Fruit fly (Drosophila melanogaster) whole organism, embryonic: ENCODE results near the gene Evi5.
A peak's percentile ranks its signal among the peaks of the same experiment; 100 is the strongest.

Experiments
- Atf-2 ChIP-seq: fragments of 200-800 bp; sonication (Bioruptor generic); optimal IDR thresholded peaks from 2 replicates; lab custom pipeline; 2016; ENCODE audit warnings: missing biosample characterization, missing genetic modification characterization
- Bdp1 ChIP-seq: fragments of 200-800 bp; sonication (Bioruptor generic); optimal IDR thresholded peaks from 3 replicates; lab custom pipeline; 2016; ENCODE audit warnings: missing biosample characterization, missing genetic modification characterization
- CG10321 ChIP-seq: fragments of 200-800 bp; sonication (Bioruptor generic); IDR thresholded peaks from 2 replicates; pipeline ENCODE4 v1.3.6; 2022; ENCODE audit warnings: missing biosample characterization, missing genetic modification characterization
- CG11695 ChIP-seq: fragments of 200-800 bp; sonication (Bioruptor generic); IDR thresholded peaks from 3 replicates; pipeline ENCODE4 v1.3.6; 2022; ENCODE audit warnings: missing biosample characterization, missing genetic modification characterization
- CG12659 ChIP-seq: fragments of 200-800 bp; sonication (Bioruptor generic); optimal IDR thresholded peaks from 3 replicates; lab custom pipeline; 2017; ENCODE audit warnings: mild to moderate bottlenecking, missing biosample characterization, missing genetic modification reagents, missing genetic modification characterization
- CG13287 ChIP-seq: fragments of 200-800 bp; sonication (Bioruptor generic); IDR thresholded peaks from 2 replicates; pipeline ENCODE4 v1.3.6; 2022; ENCODE audit warnings: missing biosample characterization, missing genetic modification characterization; ENCODE audit not compliant: partially characterized antibody
- CG14667 ChIP-seq: fragments of 200-800 bp; sonication (Bioruptor generic); IDR thresholded peaks from 2 replicates; pipeline ENCODE4 v1.3.6; 2022; ENCODE audit warnings: missing biosample characterization, missing genetic modification characterization
- CG14860 ChIP-seq: fragments of 200-800 bp; sonication (Bioruptor generic); IDR thresholded peaks from 3 replicates; pipeline ENCODE4 v1.3.6; 2022; ENCODE audit warnings: missing biosample characterization, missing genetic modification characterization; ENCODE audit not compliant: partially characterized antibody
- CG1529 ChIP-seq: fragments of 200-800 bp; sonication (Bioruptor generic); optimal IDR thresholded peaks from 3 replicates; lab custom pipeline; 2018; ENCODE audit warnings: missing biosample characterization, missing genetic modification characterization
- CG15514 ChIP-seq: fragments of 200-800 bp; sonication (Bioruptor generic); optimal IDR thresholded peaks from 3 replicates; lab custom pipeline; 2017; ENCODE audit warnings: missing biosample characterization, missing genetic modification characterization, mild to moderate bottlenecking, moderate library complexity, missing genetic modification reagents
- CG17385 ChIP-seq: fragments of 200-800 bp; sonication (Bioruptor generic); optimal IDR thresholded peaks from 3 replicates; lab custom pipeline; 2018; ENCODE audit warnings: missing biosample characterization, mild to moderate bottlenecking, missing genetic modification characterization
- CG17912 ChIP-seq: fragments of 200-800 bp; sonication (Bioruptor generic); optimal IDR thresholded peaks from 2 replicates; lab custom pipeline; 2018; ENCODE audit warnings: missing biosample characterization, mild to moderate bottlenecking, missing genetic modification characterization
- CG18599 ChIP-seq: fragments of 200-800 bp; sonication (Bioruptor generic); optimal IDR thresholded peaks from 3 replicates; lab custom pipeline; 2017; ENCODE audit warnings: missing biosample characterization, missing genetic modification characterization, mild to moderate bottlenecking, moderate library complexity, missing genetic modification reagents
- CG32532 ChIP-seq: fragments of 200-800 bp; sonication (Bioruptor generic); IDR thresholded peaks from 2 replicates; pipeline ENCODE4 v1.3.6; 2022; ENCODE audit warnings: missing biosample characterization, missing genetic modification characterization
- CG3281 ChIP-seq: fragments of 200-800 bp; sonication (Bioruptor generic); optimal IDR thresholded peaks from 3 replicates; lab custom pipeline; 2017; ENCODE audit warnings: missing biosample characterization, mild to moderate bottlenecking, missing genetic modification characterization
- CG33213 ChIP-seq: fragments of 200-800 bp; sonication (Bioruptor generic); optimal IDR thresholded peaks from 3 replicates; lab custom pipeline; 2016; ENCODE audit warnings: missing biosample characterization, missing genetic modification characterization
- CG33557 ChIP-seq: fragments of 200-800 bp; sonication (Bioruptor generic); optimal IDR thresholded peaks from 2 replicates; lab custom pipeline; 2019; ENCODE audit warnings: missing biosample characterization, mild to moderate bottlenecking, missing genetic modification characterization, moderate library complexity
- CG4424 ChIP-seq: fragments of 200-800 bp; sonication (Bioruptor generic); optimal IDR thresholded peaks from 3 replicates; lab custom pipeline; 2016; ENCODE audit warnings: missing biosample characterization, missing genetic modification characterization
- CG4730 ChIP-seq: fragments of 200-800 bp; sonication (Bioruptor generic); IDR thresholded peaks from 2 replicates; pipeline ENCODE4 v1.3.6; 2022; ENCODE audit warnings: missing biosample characterization, missing genetic modification characterization
- CG7745 ChIP-seq: fragments of 200-800 bp; sonication (Bioruptor generic); optimal IDR thresholded peaks from 2 replicates; lab custom pipeline; 2018; ENCODE audit warnings: missing biosample characterization, mild to moderate bottlenecking, missing genetic modification characterization, moderate library complexity
- CG7786 ChIP-seq: fragments of 200-800 bp; sonication (Bioruptor generic); optimal IDR thresholded peaks from 2 replicates; lab custom pipeline; 2016; ENCODE audit warnings: missing biosample characterization, missing genetic modification characterization
- CG7839 ChIP-seq: fragments of 200-800 bp; sonication (Bioruptor generic); optimal IDR thresholded peaks from 3 replicates; lab custom pipeline; 2018; ENCODE audit warnings: missing biosample characterization, mild to moderate bottlenecking, missing genetic modification characterization, moderate library complexity
- CG8359 ChIP-seq: fragments of 200-800 bp; sonication (Bioruptor generic); optimal IDR thresholded peaks from 2 replicates; lab custom pipeline; 2017; ENCODE audit warnings: missing biosample characterization, mild to moderate bottlenecking, missing genetic modification characterization, borderline replicate concordance
- CG9817 ChIP-seq: fragments of 200-800 bp; sonication (Bioruptor generic); optimal IDR thresholded peaks from 2 replicates; lab custom pipeline; 2018; ENCODE audit warnings: missing biosample characterization, mild to moderate bottlenecking, missing genetic modification characterization, moderate library complexity
- CoRest ChIP-seq: fragments of 200-800 bp; sonication (Bioruptor generic); optimal IDR thresholded peaks from 3 replicates; lab custom pipeline; 2018; ENCODE audit warnings: missing biosample characterization, mild to moderate bottlenecking, missing genetic modification characterization, moderate library complexity
- Dfd ChIP-seq, 2 experiments: fragments of >200 bp; optimal IDR thresholded peaks; 2 replicates each; lab custom pipeline; 2017; ENCODE audit warnings: missing biosample characterization in 2 of 2, missing genetic modification characterization in 2 of 2
- Drgx ChIP-seq: fragments of 200-800 bp; sonication (Bioruptor generic); IDR thresholded peaks from 2 replicates; pipeline ENCODE4 v1.3.6; 2022; ENCODE audit warnings: missing biosample characterization, missing genetic modification characterization
- E2f2 ChIP-seq: fragments of 200-800 bp; sonication (Bioruptor generic); IDR thresholded peaks from 2 replicates; pipeline ENCODE4 v1.3.6; 2022; ENCODE audit warnings: missing biosample characterization, missing genetic modification characterization
- Fer2 ChIP-seq: fragments of 200-800 bp; sonication (Bioruptor generic); optimal IDR thresholded peaks from 2 replicates; lab custom pipeline; 2018; ENCODE audit warnings: missing biosample characterization, mild to moderate bottlenecking, missing genetic modification characterization, moderate library complexity
- GATAe ChIP-seq: fragments of 200-800 bp; sonication (Bioruptor generic); conservative IDR thresholded peaks from 2 replicates; pipeline ENCODE4 v1.3.6; 2022; ENCODE audit warnings: missing biosample characterization, missing genetic modification characterization
- Hand ChIP-seq: fragments of 200-800 bp; sonication (Bioruptor generic); optimal IDR thresholded peaks from 2 replicates; lab custom pipeline; 2017; ENCODE audit warnings: mild to moderate bottlenecking, missing biosample characterization, missing genetic modification reagents, missing genetic modification characterization
- HmgD ChIP-seq: fragments of 200-800 bp; sonication (Bioruptor generic); optimal IDR thresholded peaks from 3 replicates; lab custom pipeline; 2016; ENCODE audit warnings: missing biosample characterization, missing genetic modification characterization
- Hr39 ChIP-seq: fragments of >200 bp; optimal IDR thresholded peaks from 2 replicates; lab custom pipeline; 2017
- Mad ChIP-seq: fragments of 200-800 bp; sonication (Bioruptor generic); optimal IDR thresholded peaks from 2 replicates; lab custom pipeline; 2016; ENCODE audit warnings: missing biosample characterization, missing genetic modification characterization
- bab2 ChIP-seq: fragments of 200-800 bp; sonication (Bioruptor generic); optimal IDR thresholded peaks from 2 replicates; lab custom pipeline; 2016; ENCODE audit warnings: missing biosample characterization, missing genetic modification characterization
- cwo ChIP-seq: fragments of 200-800 bp; sonication (Bioruptor generic); optimal IDR thresholded peaks from 3 replicates; lab custom pipeline; 2017; ENCODE audit warnings: missing biosample characterization, missing genetic modification characterization, mild to moderate bottlenecking, moderate library complexity, missing genetic modification reagents
- en ChIP-seq: fragments of 200-800 bp; sonication (Bioruptor generic); optimal IDR thresholded peaks from 2 replicates; lab custom pipeline; 2016; ENCODE audit warnings: missing biosample characterization, missing genetic modification characterization
- ftz-f1 ChIP-seq: fragments of 200-800 bp; sonication (Bioruptor generic); optimal IDR thresholded peaks from 2 replicates; lab custom pipeline; 2016; ENCODE audit warnings: missing biosample characterization, missing genetic modification characterization
- gfzf ChIP-seq: fragments of 200-800 bp; sonication (Bioruptor generic); optimal IDR thresholded peaks from 2 replicates; lab custom pipeline; 2016; ENCODE audit warnings: missing biosample characterization, mild to moderate bottlenecking, missing genetic modification characterization, moderate library complexity
- gt ChIP-seq: fragments of 200-800 bp; sonication (Bioruptor generic); IDR thresholded peaks from 2 replicates; pipeline ENCODE4 v1.3.6; 2022; ENCODE audit warnings: missing biosample characterization, missing genetic modification characterization
- hb ChIP-seq: fragments of 200-800 bp; sonication (Bioruptor generic); IDR thresholded peaks from 3 replicates; pipeline ENCODE4 v1.3.6; 2022; ENCODE audit warnings: missing biosample characterization, missing genetic modification characterization; ENCODE audit not compliant: partially characterized antibody
- hbn ChIP-seq: fragments of 200-800 bp; sonication (Bioruptor generic); IDR thresholded peaks from 2 replicates; pipeline ENCODE4 v1.3.6; 2022; ENCODE audit warnings: missing biosample characterization, missing genetic modification characterization; ENCODE audit not compliant: partially characterized antibody
- her ChIP-seq: fragments of 200-800 bp; sonication (Bioruptor generic); optimal IDR thresholded peaks from 2 replicates; lab custom pipeline; 2016; ENCODE audit warnings: missing biosample characterization, missing genetic modification characterization
- inv ChIP-seq: fragments of 200-800 bp; sonication (Bioruptor generic); IDR thresholded peaks from 2 replicates; pipeline ENCODE4 v1.3.6; 2022; ENCODE audit warnings: missing biosample characterization, missing genetic modification characterization; ENCODE audit not compliant: partially characterized antibody
- knrl ChIP-seq: fragments of 200-800 bp; sonication (Bioruptor generic); IDR thresholded peaks from 3 replicates; pipeline ENCODE4 v1.3.6; 2022; ENCODE audit warnings: missing biosample characterization, missing genetic modification characterization; ENCODE audit not compliant: partially characterized antibody
- maf-S ChIP-seq: fragments of 200-800 bp; sonication (Bioruptor generic); optimal IDR thresholded peaks from 2 replicates; lab custom pipeline; 2016; ENCODE audit warnings: missing biosample characterization, missing genetic modification characterization
- sd ChIP-seq: fragments of 200-800 bp; sonication (Bioruptor generic); optimal IDR thresholded peaks from 3 replicates; lab custom pipeline; 2018; ENCODE audit warnings: missing biosample characterization, mild to moderate bottlenecking, missing genetic modification characterization, moderate library complexity
- sisA ChIP-seq: fragments of 200-800 bp; sonication (Bioruptor generic); IDR thresholded peaks from 2 replicates; pipeline ENCODE4 v1.3.6; 2022; ENCODE audit warnings: missing biosample characterization, missing genetic modification characterization
- slbo ChIP-seq: fragments of 200-800 bp; sonication (Bioruptor generic); IDR thresholded peaks from 2 replicates; pipeline ENCODE4 v1.3.6; 2022; ENCODE audit warnings: missing biosample characterization, missing genetic modification characterization
- vvl ChIP-seq: fragments of 200-800 bp; sonication (Bioruptor generic); IDR thresholded peaks from 2 replicates; pipeline ENCODE4 v1.3.6; 2022; ENCODE audit warnings: missing biosample characterization, missing genetic modification characterization

The Evi5 gene

dm6 chrX:11501221-11501961 is 47.2 kb upstream of the Evi5 start (continued):
- TF ChIP-seq Drgx (no peak), Fer2 (tag; lab: Kevin White, UChicago) (no peak), vvl (GFP tag; lab: Robert Waterston, UW) (0 out of 2 replicates have a peak, but pooled peaks have one; percentile 31), CG8359 (GFP tag; lab: Kevin White, UChicago) (no peak), Dfd (GFP tag; optimal IDR thresholded peaks at IDR 0.05; lab: Kevin White, UChicago) (no peak), sd (tag; lab: Kevin White, UChicago) (peak; percentile 53), E2f2 (GFP tag; lab: Robert Waterston, UW) (no peak), cwo (GFP tag; lab: Kevin White, UChicago) (peak; percentile 33), CG18599 (peak; percentile 48), CG11695 (GFP tag; lab: Robert Waterston, UW) (no peak), knrl (GFP tag; lab: Robert Waterston, UW) (no peak), CG33557 (GFP tag; lab: Kevin White, UChicago) (no peak), bab2 (GFP tag; lab: Kevin White, UChicago) (no peak), hbn (no peak), CG15514 (GFP tag; lab: Kevin White, UChicago) (no peak), her (GFP tag; lab: Kevin White, UChicago) (no peak), CG3281 (GFP tag; lab: Kevin White, UChicago) (no peak), CG9817 (tag; lab: Kevin White, UChicago) (no peak), CG33213 (GFP tag; lab: Kevin White, UChicago) (no peak), CG12659 (GFP tag; lab: Kevin White, UChicago) (no peak), CG4424 (GFP tag; lab: Kevin White, UChicago) (no peak), Atf-2 (GFP tag; lab: Kevin White, UChicago) (no peak), hb (GFP tag; lab: Robert Waterston, UW) (no peak), CG32532 (GFP tag; lab: Robert Waterston, UW) (0 out of 2 replicates have a peak, but pooled peaks have one; percentile 16), CG4730 (GFP tag; lab: Robert Waterston, UW) (no peak), gt (GFP tag; lab: Robert Waterston, UW) (no peak), CG14860 (GFP tag; lab: Robert Waterston, UW) (no peak), Mad (GFP tag; lab: Kevin White, UChicago) (no peak), CG17912 (GFP tag; lab: Kevin White, UChicago) (no peak), CG1529 (GFP tag; lab: Kevin White, UChicago) (no peak), slbo (no peak; the same call in 1 of the 2 replicates), CG7839 (tag; lab: Kevin White, UChicago) (no peak)

- no peak for TF ChIP-seq maf-S (GFP tag; lab: Kevin White, UChicago)
- no peak for TF ChIP-seq CoRest
- no peak for TF ChIP-seq ftz-f1
- TF ChIP-seq gfzf = no peak
- no peak for TF ChIP-seq CG14667 (GFP tag; lab: Robert Waterston, UW)
- TF ChIP-seq CG17385 (GFP tag; lab: Kevin White, UChicago) = no peak
- TF ChIP-seq HmgD (GFP tag; lab: Kevin White, UChicago) = no peak
- TF ChIP-seq CG10321 (GFP tag; lab: Robert Waterston, UW) = no peak
- no peak for TF ChIP-seq Hand (GFP tag; lab: Kevin White, UChicago)
- TF ChIP-seq CG13287 (GFP tag; lab: Robert Waterston, UW) = no peak
- TF ChIP-seq GATAe (GFP tag; lab: Robert Waterston, UW) = no peak
- no peak for TF ChIP-seq CG7745 (tag; lab: Kevin White, UChicago)
- no peak for TF ChIP-seq inv
- no peak for TF ChIP-seq Bdp1 (GFP tag; lab: Kevin White, UChicago)
- no peak for TF ChIP-seq sisA
- no peak for TF ChIP-seq CG7786
- TF ChIP-seq en (GFP tag; lab: Kevin White, UChicago) = no peak
- TF ChIP-seq Hr39 (lab: Kevin White, UChicago) = no peak
These were observed 46.1 kb upstream of the Evi5 start for dm6 chrX:11500284-11500683.
